Fruit fly (Drosophila melanogaster) Kc167 (cell line): ENCODE measurements around the gene CG4325.

Experiments
- Myc ChIP-seq: fragments of >200 bp; optimal IDR thresholded peaks from 2 replicates; lab custom pipeline; 2017; ENCODE audit warnings: missing external identifiers
- h ChIP-seq: fragments of >200 bp; optimal IDR thresholded peaks from 3 replicates; lab custom pipeline; 2018; ENCODE audit warnings: missing external identifiers
- insv ChIP-seq: fragments of >200 bp; optimal IDR thresholded peaks from 3 replicates; lab custom pipeline; 2018; ENCODE audit warnings: missing external identifiers
- psq ChIP-seq: fragments of >200 bp; optimal IDR thresholded peaks from 2 replicates; lab custom pipeline; 2017; ENCODE audit warnings: missing external identifiers
- ttk ChIP-seq: sonication (Bioruptor generic); optimal IDR thresholded peaks from 2 replicates; lab custom pipeline; 2017; ENCODE audit warnings: missing external identifiers

DNA sequence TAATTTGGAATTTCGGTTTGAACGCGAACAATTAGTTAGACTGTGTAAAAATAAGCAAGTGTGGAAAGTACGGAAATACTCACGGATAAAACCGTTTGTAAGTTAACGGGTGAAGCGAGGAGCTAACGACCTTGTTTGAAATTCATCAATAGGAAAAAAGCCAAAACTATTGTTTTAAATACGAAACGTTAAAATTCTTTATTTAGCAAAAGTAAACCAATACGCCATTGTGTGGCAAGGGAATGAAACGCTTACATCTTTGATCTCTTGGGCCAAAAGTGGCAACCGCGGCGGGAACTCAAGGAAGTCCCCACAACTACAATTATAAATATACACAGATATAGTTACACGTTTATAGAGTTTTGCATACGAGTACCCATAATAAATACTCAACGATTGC lies 22.6 kb upstream of the CG4325 start, which contains the start of gene CG14054:
- TF ChIP-seq ttk (no peak), psq (lab: Kevin White, UChicago) (no peak), h (lab: Kevin White, UChicago) (no peak), Myc (lab: Kevin White, UChicago) (no peak), insv (lab: Kevin White, UChicago) (no peak)
